Fruit fly (Drosophila melanogaster) whole organism, wandering third instar larva: ENCODE results near the gene CG5412.

Source experiments
- Abd-B ChIP-seq: fragments of >200 bp; optimal IDR thresholded peaks from 2 replicates; lab custom pipeline; 2017; ENCODE audit warnings: missing biosample characterization, missing genetic modification characterization
- CG32264 ChIP-seq: fragments of 200-800 bp; sonication (Bioruptor generic); optimal IDR thresholded peaks from 2 replicates; lab custom pipeline; 2016; ENCODE audit warnings: missing biosample characterization, missing genetic modification characterization
- CG9705 ChIP-seq: fragments of 200-800 bp; sonication (Bioruptor generic); optimal IDR thresholded peaks from 2 replicates; lab custom pipeline; 2018; ENCODE audit warnings: missing biosample characterization, mild to moderate bottlenecking, missing genetic modification characterization
- CrebA ChIP-seq: fragments of 200-800 bp; sonication (Bioruptor generic); optimal IDR thresholded peaks from 2 replicates; lab custom pipeline; 2016; ENCODE audit warnings: missing biosample characterization, mild to moderate bottlenecking, missing genetic modification characterization, borderline replicate concordance
- Dfd ChIP-seq: fragments of >200 bp; optimal IDR thresholded peaks from 2 replicates; lab custom pipeline; 2017; ENCODE audit warnings: missing biosample characterization, missing genetic modification characterization
- Dif ChIP-seq: fragments of 200-275, 200-300 bp; sonication (Bioruptor generic); optimal IDR thresholded peaks from 2 replicates; lab custom pipeline; 2018; ENCODE audit warnings: missing biosample characterization, missing genetic modification characterization; ENCODE audit not compliant: partially characterized antibody
- GATAd ChIP-seq: sonication (Bioruptor generic); optimal IDR thresholded peaks from 2 replicates; lab custom pipeline; 2016; ENCODE audit warnings: missing biosample characterization, missing genetic modification characterization
- HLH106 ChIP-seq: fragments of 200-800 bp; optimal IDR thresholded peaks from 3 replicates; lab custom pipeline; 2019; ENCODE audit warnings: missing biosample characterization, mild to moderate bottlenecking, missing genetic modification characterization, moderate library complexity
- Hnf4 ChIP-seq: fragments of 200-800 bp; sonication (Bioruptor generic); optimal IDR thresholded peaks from 2 replicates; lab custom pipeline; 2016; ENCODE audit warnings: missing biosample characterization, mild to moderate bottlenecking, missing genetic modification characterization
- Hr78 ChIP-seq: fragments of >200 bp; optimal IDR thresholded peaks from 2 replicates; lab custom pipeline; 2017; ENCODE audit warnings: missing biosample characterization, missing genetic modification characterization
- Hr83 ChIP-seq: fragments of 200-300 bp; sonication (Bioruptor generic); optimal IDR thresholded peaks from 2 replicates; lab custom pipeline; 2016; ENCODE audit warnings: missing biosample characterization, mild to moderate bottlenecking, missing genetic modification characterization, moderate library complexity; ENCODE audit not compliant: poor library complexity, severe bottlenecking
- Jra ChIP-seq: sonication (Bioruptor generic); optimal IDR thresholded peaks from 2 replicates; lab custom pipeline; 2016; ENCODE audit warnings: missing biosample characterization, missing genetic modification characterization
- Mio ChIP-seq: sonication (Bioruptor generic); optimal IDR thresholded peaks from 2 replicates; lab custom pipeline; 2016; ENCODE audit warnings: missing biosample characterization, missing genetic modification characterization
- Myc ChIP-seq: fragments of >200 bp; optimal IDR thresholded peaks from 2 replicates; lab custom pipeline; 2017
- N ChIP-seq: fragments of >200 bp; optimal IDR thresholded peaks from 2 replicates; lab custom pipeline; 2018; ENCODE audit warnings: missing biosample characterization, missing external identifiers, missing genetic modification characterization
- OdsH ChIP-seq: fragments of 200-800 bp; sonication (Bioruptor generic); optimal IDR thresholded peaks from 2 replicates; lab custom pipeline; 2016; ENCODE audit warnings: missing biosample characterization, mild to moderate bottlenecking, missing genetic modification characterization
- Rel ChIP-seq, 2 experiments: fragments of 200-800 bp; sonication (Bioruptor generic) in 1 of 2; optimal IDR thresholded peaks; 2 replicates in 1 of 2; 3 replicates in 1 of 2; lab custom pipeline; 2016 to 2019; ENCODE audit warnings: mild to moderate bottlenecking in 2 of 2, missing biosample characterization in 2 of 2, missing genetic modification characterization in 2 of 2, moderate library complexity in 1 of 2
- Sp1 ChIP-seq: fragments of 200-800 bp; sonication (Bioruptor generic); optimal IDR thresholded peaks from 3 replicates; lab custom pipeline; 2019; ENCODE audit warnings: missing biosample characterization, mild to moderate bottlenecking, missing genetic modification characterization, moderate library complexity
- Vsx2 ChIP-seq: fragments of 200-300, 225-300 bp; sonication (Bioruptor generic); optimal IDR thresholded peaks from 2 replicates; lab custom pipeline; 2018; ENCODE audit warnings: missing biosample characterization, missing genetic modification characterization; ENCODE audit not compliant: partially characterized antibody
- br ChIP-seq: fragments of 200-800 bp; sonication (Bioruptor generic); optimal IDR thresholded peaks from 2 replicates; lab custom pipeline; 2016; ENCODE audit warnings: missing biosample characterization, missing genetic modification characterization
- brk ChIP-seq: fragments of 200-800 bp; sonication (Bioruptor generic); optimal IDR thresholded peaks from 2 replicates; lab custom pipeline; 2016; ENCODE audit warnings: missing biosample characterization, mild to moderate bottlenecking, missing genetic modification characterization
- dl ChIP-seq, 2 experiments: fragments of 175-275, 200-275 bp in 1 of 2; fragments of 200-275 bp in 1 of 2; sonication (Bioruptor generic); optimal IDR thresholded peaks; lab custom pipeline; 2018; ENCODE audit warnings: mild to moderate bottlenecking in 2 of 2, missing biosample characterization in 2 of 2, missing genetic modification characterization in 2 of 2, moderate library complexity in 2 of 2; ENCODE audit not compliant: partially characterized antibody in 2 of 2, insufficient read depth in 1 of 2
- dmrt93B ChIP-seq: fragments of 200-800 bp; sonication (Bioruptor generic); optimal IDR thresholded peaks from 2 replicates; lab custom pipeline; 2018; ENCODE audit warnings: missing biosample characterization, mild to moderate bottlenecking, missing genetic modification characterization
- dsf ChIP-seq: sonication (Bioruptor generic); optimal IDR thresholded peaks from 2 replicates; lab custom pipeline; 2016; ENCODE audit warnings: missing biosample characterization, missing genetic modification characterization, borderline replicate concordance
- ey ChIP-seq: fragments of 200-800 bp; sonication (Bioruptor generic); optimal IDR thresholded peaks from 2 replicates; lab custom pipeline; 2016; ENCODE audit warnings: missing biosample characterization, missing genetic modification characterization
- foxo ChIP-seq, 2 experiments: fragments of 200-800 bp; sonication (Bioruptor generic); optimal IDR thresholded peaks; 2 replicates in 1 of 2; 3 replicates in 1 of 2; lab custom pipeline; 2016 to 2017; ENCODE audit warnings: missing biosample characterization in 2 of 2, missing genetic modification characterization in 2 of 2
- fru ChIP-seq: fragments of 200-800 bp; sonication (Bioruptor generic); optimal IDR thresholded peaks from 3 replicates; lab custom pipeline; 2016; ENCODE audit warnings: missing biosample characterization, mild to moderate bottlenecking, missing genetic modification characterization
- h ChIP-seq: fragments of 200-800 bp; sonication (Bioruptor generic); optimal IDR thresholded peaks from 3 replicates; lab custom pipeline; 2016; ENCODE audit warnings: missing biosample characterization, mild to moderate bottlenecking, missing genetic modification characterization
- jim ChIP-seq: fragments of 175-275, 200-325 bp; sonication (Bioruptor generic); optimal IDR thresholded peaks from 2 replicates; lab custom pipeline; 2016; ENCODE audit warnings: missing biosample characterization, mild to moderate bottlenecking, missing genetic modification characterization
- lola ChIP-seq: fragments of >200 bp; optimal IDR thresholded peaks from 2 replicates; lab custom pipeline; 2017; ENCODE audit warnings: missing biosample characterization, missing genetic modification characterization
- psq ChIP-seq: fragments of 200-800 bp; sonication (Bioruptor generic); optimal IDR thresholded peaks from 3 replicates; lab custom pipeline; 2017; ENCODE audit warnings: missing biosample characterization, mild to moderate bottlenecking, missing genetic modification characterization, moderate library complexity
- rgr ChIP-seq: fragments of 200-800 bp; sonication (Bioruptor generic); optimal IDR thresholded peaks from 3 replicates; lab custom pipeline; 2016; ENCODE audit warnings: missing biosample characterization, mild to moderate bottlenecking, missing genetic modification characterization
- sage ChIP-seq: fragments of 200-800 bp; sonication (Bioruptor generic); optimal IDR thresholded peaks from 2 replicates; lab custom pipeline; 2016; ENCODE audit warnings: missing biosample characterization, mild to moderate bottlenecking, missing genetic modification characterization
- tai ChIP-seq: sonication (Bioruptor generic); optimal IDR thresholded peaks from 2 replicates; lab custom pipeline; 2016; ENCODE audit warnings: missing biosample characterization, missing genetic modification characterization
- usp ChIP-seq: fragments of >200 bp; optimal IDR thresholded peaks from 2 replicates; lab custom pipeline; 2017; ENCODE audit warnings: missing biosample characterization, missing genetic modification characterization
- woc ChIP-seq: sonication (Bioruptor generic); optimal IDR thresholded peaks from 2 replicates; lab custom pipeline; 2016; ENCODE audit warnings: missing biosample characterization, mild to moderate bottlenecking, missing genetic modification characterization

CG5412 gene

DNA sequence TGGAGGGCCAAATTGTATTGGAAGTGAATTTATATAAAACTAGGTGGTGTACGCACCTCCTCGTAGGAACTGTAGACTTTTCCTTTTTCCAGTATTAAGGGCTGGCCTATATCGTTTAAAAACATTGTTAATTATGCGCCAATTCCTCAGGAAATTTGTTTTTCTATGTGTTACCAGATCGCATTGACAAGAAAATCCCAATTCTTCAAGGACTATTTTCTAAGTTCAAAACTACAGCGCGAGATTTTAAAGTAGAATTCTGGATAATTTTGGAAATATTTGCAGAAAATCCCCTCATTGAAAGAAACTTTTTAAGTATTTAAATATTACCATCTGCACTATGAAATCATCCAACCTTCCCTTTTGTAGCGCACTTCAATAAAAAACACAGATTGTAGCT, 4.5 kb downstream of the CG5412 start, which contains the start of gene CG34008:
Gene CG34008 (minus strand): TSS at position 147 of the 400 bp plus-strand sequence.
- TF ChIP-seq HLH106 (tag; lab: Kevin White, UChicago) (no peak), woc (GFP tag; lab: Kevin White, UChicago) (no peak), h (no peak), Dif (GFP tag; lab: Kevin White, UChicago) (no peak), Hr83 (no peak)

DNA sequence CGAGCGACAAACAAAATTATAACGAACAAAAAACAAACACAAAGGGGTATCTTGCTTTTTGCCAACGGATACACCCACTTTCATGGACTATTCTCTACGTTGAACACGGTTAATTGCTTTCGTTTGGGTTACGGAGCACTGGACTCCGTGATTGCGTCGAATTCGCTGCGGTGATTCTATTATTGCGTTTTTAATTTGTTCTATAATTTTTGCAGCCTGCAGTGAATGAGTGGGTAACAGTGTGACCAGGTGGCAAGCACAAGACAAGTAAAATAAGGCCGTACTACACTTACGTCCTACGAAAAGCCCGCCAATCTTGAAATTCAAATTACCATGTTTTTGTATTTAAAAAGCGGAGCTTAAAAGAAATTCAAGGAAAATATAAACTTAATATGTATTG, 8.7 kb downstream of the CG5412 start, which contains the start of gene CG16953:
Gene CG16953 (minus strand): TSS at position 268 of the 400 bp plus-strand sequence.
- no peak for TF ChIP-seq Rel (GFP tag; optimal IDR thresholded peaks at IDR 0.05; lab: Kevin White, UChicago)
- peak; percentile 35 for TF ChIP-seq Rel (tag; optimal IDR thresholded peaks at IDR 0.05; lab: Kevin White, UChicago)
- TF ChIP-seq br (GFP tag; lab: Kevin White, UChicago), result peak; percentile 1
- no peak for TF ChIP-seq dmrt93B (GFP tag; lab: Kevin White, UChicago)
- TF ChIP-seq woc (GFP tag; lab: Kevin White, UChicago), result no peak
- TF ChIP-seq Jra (GFP tag; lab: Kevin White, UChicago), result peak; percentile 28
- TF ChIP-seq Sp1 (GFP tag; lab: Kevin White, UChicago), result peak; percentile 14
- no peak for TF ChIP-seq sage
- TF ChIP-seq Hr78 (GFP tag; lab: Kevin White, UChicago), result no peak
- TF ChIP-seq, all 38 proteins: peak for 4

DNA sequence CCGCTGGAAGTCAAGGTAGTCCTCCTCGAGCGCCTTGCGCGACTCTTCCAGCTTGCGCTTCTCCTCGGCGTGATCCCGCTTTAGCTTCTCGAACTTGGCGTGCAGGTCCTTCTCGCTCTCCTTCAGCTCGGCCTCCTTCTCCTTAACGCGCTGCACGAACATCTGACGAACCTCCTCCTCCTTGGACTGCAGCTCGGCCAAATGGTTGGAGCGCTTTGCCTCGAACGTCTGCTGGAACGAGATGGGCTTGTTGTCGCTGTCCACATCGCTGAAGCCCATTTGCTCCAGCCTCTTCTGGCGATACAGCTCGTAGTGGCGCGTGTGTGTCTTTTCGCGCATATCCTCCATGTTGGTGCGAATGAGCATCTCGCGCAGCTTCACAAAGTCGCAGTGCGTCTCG, 9.6 kb downstream of the CG5412 start:
- TF ChIP-seq Mio (GFP tag; lab: Kevin White, UChicago), result no peak
- no peak for TF ChIP-seq Hnf4 (GFP tag; lab: Kevin White, UChicago)
- no peak for TF ChIP-seq GATAd (GFP tag; lab: Kevin White, UChicago)
- TF ChIP-seq h, result no peak
- no peak for TF ChIP-seq Dfd (GFP tag; lab: Kevin White, UChicago)
- no peak for TF ChIP-seq woc (GFP tag; lab: Kevin White, UChicago)
- no peak for TF ChIP-seq sage
- TF ChIP-seq jim (GFP tag; lab: Kevin White, UChicago), result no peak
- no peak for TF ChIP-seq Myc (lab: Kevin White, UChicago)
- TF ChIP-seq Hr83, result no peak
- no peak for TF ChIP-seq Jra (GFP tag; lab: Kevin White, UChicago)
- TF ChIP-seq CrebA (GFP tag; lab: Kevin White, UChicago), result no peak
- no peak for TF ChIP-seq dl (GFP tag; optimal IDR thresholded peaks at IDR 0.05; lab: Kevin White, UChicago; ENCODE audit: insufficient read depth in 1 of 2, partially characterized antibody in 2 of 2)

DNA sequence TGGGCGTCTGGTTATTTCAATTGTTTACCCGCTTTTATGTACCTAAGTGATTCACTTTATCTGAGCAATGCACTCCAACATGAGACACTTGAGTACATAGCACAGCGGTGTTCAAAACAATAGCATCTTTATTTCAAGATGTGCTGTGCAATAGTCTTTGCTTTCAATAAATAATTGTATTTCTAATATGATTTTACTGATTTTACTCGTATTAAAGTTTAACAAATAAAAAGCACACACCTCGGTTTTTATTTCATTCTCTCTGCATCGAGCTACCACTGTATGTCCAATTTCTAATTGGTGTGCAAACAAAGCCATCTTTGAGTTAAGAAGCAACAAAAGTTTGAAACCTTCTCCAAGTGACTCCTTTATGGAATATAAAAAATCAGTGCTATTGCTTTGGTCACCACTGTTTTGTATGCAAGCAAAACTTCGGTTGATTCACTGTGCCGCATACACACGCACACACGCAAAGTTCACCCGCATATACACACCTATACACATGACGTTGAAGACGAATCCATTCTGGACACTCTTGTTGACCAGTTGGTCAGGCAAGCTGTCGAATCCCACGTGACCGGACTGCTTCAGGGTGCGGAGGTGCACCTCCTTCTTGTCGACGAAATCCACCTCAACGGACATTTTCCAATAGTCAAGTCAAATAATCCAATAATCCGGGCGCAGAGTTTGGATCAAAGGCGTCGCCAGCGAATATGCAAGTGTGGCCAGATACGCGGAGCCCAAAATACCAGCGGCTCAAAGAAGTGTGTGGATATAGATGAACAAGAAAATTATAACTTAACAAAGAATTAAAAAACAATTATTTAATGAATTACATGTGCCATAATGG, 11.0 kb downstream of the CG5412 start, which contains the start of gene Septin2:
Gene Septin2 (minus strand): TSS at position 727 of the 850 bp plus-strand sequence.
- TF ChIP-seq lola (GFP tag; lab: Kevin White, UChicago) (no peak), Dfd (GFP tag; lab: Kevin White, UChicago) (no peak), Mio (GFP tag; lab: Kevin White, UChicago) (peak; percentile 37), Myc (lab: Kevin White, UChicago) (no peak), OdsH (GFP tag; lab: Kevin White, UChicago) (peak; percentile 93), Sp1 (GFP tag; lab: Kevin White, UChicago) (peak; percentile 91), Jra (GFP tag; lab: Kevin White, UChicago) (peak; percentile 93), rgr (GFP tag; lab: Kevin White, UChicago) (peak; percentile 89), Vsx2 (GFP tag; lab: Kevin White, UChicago) (no peak), brk (GFP tag; lab: Kevin White, UChicago) (no peak), HLH106 (tag; lab: Kevin White, UChicago) (peak; percentile 88), dsf (GFP tag; lab: Kevin White, UChicago) (peak; percentile 77), tai (GFP tag; lab: Kevin White, UChicago) (no peak), CrebA (GFP tag; lab: Kevin White, UChicago) (no peak), N (GFP tag; lab: Kevin White, UChicago) (peak; percentile 7), sage (peak; percentile 35), ey (GFP tag; lab: Kevin White, UChicago) (peak; percentile 92), Hr83 (peak; percentile 91), dl (GFP tag; optimal IDR thresholded peaks at IDR 0.05; lab: Kevin White, UChicago; ENCODE audit: insufficient read depth in 1 of 2, partially characterized antibody in 2 of 2) (no peak), h (peak; percentile 94), Abd-B (GFP tag; lab: Kevin White, UChicago) (no peak), dmrt93B (GFP tag; lab: Kevin White, UChicago) (peak; percentile 89), Rel (GFP tag; optimal IDR thresholded peaks at IDR 0.05; lab: Kevin White, UChicago) (peak; percentile 61), Rel (tag; optimal IDR thresholded peaks at IDR 0.05; lab: Kevin White, UChicago) (peak; percentile 31), CG32264 (GFP tag; lab: Kevin White, UChicago) (peak; percentile 78), GATAd (GFP tag; lab: Kevin White, UChicago) (peak; percentile 34), fru (GFP tag; lab: Kevin White, UChicago) (peak; percentile 91), br (GFP tag; lab: Kevin White, UChicago) (peak; percentile 91), Hnf4 (GFP tag; lab: Kevin White, UChicago) (peak; percentile 88), foxo (GFP tag; optimal IDR thresholded peaks at IDR 0.05; lab: Kevin White, UChicago) (peak in 1 of 2 experiments; percentile 93), woc (GFP tag; lab: Kevin White, UChicago) (peak; percentile 79), jim (GFP tag; lab: Kevin White, UChicago) (no peak), CG9705 (peak; percentile 79), psq (GFP tag; lab: Kevin White, UChicago) (peak; percentile 88), Dif (GFP tag; lab: Kevin White, UChicago) (no peak), usp (GFP tag; lab: Kevin White, UChicago) (no peak)
